Worm (Caenorhabditis elegans): ENCODE data around the gene F08A7.1.

DNA sequence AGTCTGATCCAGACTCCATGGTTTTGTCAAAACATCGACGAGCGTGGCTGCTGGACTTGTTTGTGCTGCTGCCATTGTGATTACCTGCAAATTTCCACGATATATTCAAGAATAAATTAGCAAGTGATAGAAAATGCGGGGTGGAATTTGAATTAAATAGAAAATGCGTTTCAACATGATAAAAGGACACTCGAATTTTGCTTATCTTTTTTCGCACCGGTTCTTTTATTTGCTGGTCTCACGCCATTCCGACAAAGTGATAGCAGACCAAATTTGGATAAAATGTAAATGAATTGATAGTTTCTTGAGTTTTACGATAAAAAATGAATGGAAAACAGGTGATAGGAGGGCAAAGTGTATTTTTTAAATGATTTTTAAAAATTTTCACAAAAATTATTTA, 26.9 kb downstream of the F08A7.1 start, which contains the start of gene elo-2:
- TF ChIP-seq nhr-76 (tag; optimal IDR thresholded peaks at IDR 0.05) (no peak), hlh-1 (tag; optimal IDR thresholded peaks at IDR 0.05) (no peak)
